Worm (Caenorhabditis elegans) whole organism, L2 larva: ENCODE measurements around the gene srw-68.

ENCODE experiments used
- C34F6.9 ChIP-seq: fragments of 150-350 bp; optimal IDR thresholded peaks from 2 replicates; lab custom pipeline; 2014; ENCODE audit warnings: missing biosample characterization, missing genetic modification characterization
- F13H6.1 ChIP-seq: sonication (generic microtip); optimal IDR thresholded peaks from 2 replicates; lab custom pipeline; 2016; ENCODE audit warnings: missing genetic modification characterization, missing compliant biosample characterization
- R02D3.7 ChIP-seq: fragments of 150-350 bp; optimal IDR thresholded peaks from 2 replicates; lab custom pipeline; 2014; ENCODE audit warnings: missing biosample characterization, missing genetic modification characterization
- ZK546.5 ChIP-seq: sonication (generic microtip); optimal IDR thresholded peaks from 2 replicates; lab custom pipeline; 2017; ENCODE audit warnings: missing biosample characterization, missing genetic modification characterization
- alr-1 ChIP-seq: fragments of 150-350 bp; optimal IDR thresholded peaks from 2 replicates; lab custom pipeline; 2014; ENCODE audit warnings: missing biosample characterization, missing genetic modification characterization
- aly-2 ChIP-seq: fragments of 150-350 bp; optimal IDR thresholded peaks from 2 replicates; lab custom pipeline; 2014; ENCODE audit warnings: missing biosample characterization, missing genetic modification characterization
- blmp-1 ChIP-seq: sonication (generic microtip); optimal IDR thresholded peaks from 2 replicates; lab custom pipeline; 2017; ENCODE audit warnings: missing genetic modification characterization, mild to moderate bottlenecking, missing compliant biosample characterization, antibody characterized with exemption, moderate library complexity; ENCODE audit not compliant: insufficient read depth
- ceh-16 ChIP-seq: fragments of 150-350 bp; optimal IDR thresholded peaks from 2 replicates; lab custom pipeline; 2014; ENCODE audit warnings: missing biosample characterization, missing genetic modification characterization
- ceh-82 ChIP-seq: fragments of 150-350 bp; optimal IDR thresholded peaks from 2 replicates; lab custom pipeline; 2014; ENCODE audit warnings: missing biosample characterization, missing genetic modification characterization
- egl-27 ChIP-seq: sonication (generic microtip); optimal IDR thresholded peaks from 3 replicates; lab custom pipeline; 2017; ENCODE audit warnings: missing biosample characterization, missing genetic modification reagents, missing genetic modification characterization
- elt-1 ChIP-seq: fragments of 150-350 bp; optimal IDR thresholded peaks from 2 replicates; lab custom pipeline; 2014; ENCODE audit warnings: missing biosample characterization, missing genetic modification characterization
- lin-11 ChIP-seq: fragments of 150-350 bp; sonication (generic microtip); optimal IDR thresholded peaks from 2 replicates; lab custom pipeline; 2014; ENCODE audit warnings: missing biosample characterization, missing genetic modification characterization, inconsistent platforms, mixed read lengths
- lin-13 ChIP-seq: fragments of 150-350 bp; optimal IDR thresholded peaks from 2 replicates; lab custom pipeline; 2014; ENCODE audit warnings: missing biosample characterization, missing genetic modification reagents, missing genetic modification characterization
- lsy-2 ChIP-seq, 2 experiments: fragments of 150-350 bp in 1 of 2; sonication (generic microtip) in 1 of 2; optimal IDR thresholded peaks; 2 replicates each; lab custom pipeline; 2014 to 2017; ENCODE audit warnings: missing biosample characterization in 2 of 2, missing genetic modification characterization in 2 of 2
- mbf-1 ChIP-seq: sonication (generic microtip); optimal IDR thresholded peaks from 2 replicates; lab custom pipeline; 2017; ENCODE audit warnings: missing biosample characterization, missing genetic modification characterization
- mdl-1 ChIP-seq, 2 experiments: fragments of 150-350 bp in 1 of 2; sonication (generic microtip) in 1 of 2; optimal IDR thresholded peaks; 2 replicates each; lab custom pipeline; 2017; ENCODE audit warnings: missing biosample characterization in 2 of 2, missing genetic modification characterization in 2 of 2
- nhr-10 ChIP-seq: sonication (generic microtip); optimal IDR thresholded peaks from 2 replicates; lab custom pipeline; 2017; ENCODE audit warnings: missing biosample characterization, missing genetic modification characterization
- nhr-11 ChIP-seq: fragments of 150-350 bp; optimal IDR thresholded peaks from 2 replicates; lab custom pipeline; 2014; ENCODE audit warnings: missing biosample characterization, missing genetic modification characterization
- nhr-12 ChIP-seq: fragments of 150-350 bp; optimal IDR thresholded peaks from 2 replicates; lab custom pipeline; 2014; ENCODE audit warnings: missing biosample characterization, missing genetic modification characterization
- nhr-21 ChIP-seq: fragments of 150-350 bp; optimal IDR thresholded peaks from 2 replicates; lab custom pipeline; 2014; ENCODE audit warnings: missing biosample characterization, missing genetic modification characterization
- nhr-23 ChIP-seq: fragments of 150-350 bp; optimal IDR thresholded peaks from 2 replicates; lab custom pipeline; 2014; ENCODE audit warnings: missing biosample characterization, missing genetic modification reagents, missing genetic modification characterization
- nhr-237 ChIP-seq: fragments of 150-350 bp; optimal IDR thresholded peaks from 2 replicates; lab custom pipeline; 2014; ENCODE audit warnings: missing biosample characterization, missing genetic modification characterization
- nhr-25 ChIP-seq: fragments of 150-350 bp; sonication (generic microtip); optimal IDR thresholded peaks from 3 replicates; lab custom pipeline; 2014; ENCODE audit warnings: missing biosample characterization, missing genetic modification characterization
- peb-1 ChIP-seq: fragments of 150-350 bp; optimal IDR thresholded peaks from 2 replicates; lab custom pipeline; 2014; ENCODE audit warnings: missing biosample characterization, missing genetic modification characterization
- sem-4 ChIP-seq: fragments of 150-350 bp; optimal IDR thresholded peaks from 2 replicates; lab custom pipeline; 2014; ENCODE audit warnings: missing biosample characterization, missing genetic modification reagents, missing genetic modification characterization
- sma-9 ChIP-seq, 2 experiments: fragments of 150-350 bp in 1 of 2; sonication (generic microtip) in 1 of 2; optimal IDR thresholded peaks; 2 replicates each; lab custom pipeline; 2014 to 2016; ENCODE audit warnings: missing genetic modification characterization in 2 of 2, mild to moderate bottlenecking in 1 of 2, missing biosample characterization in 1 of 2, missing compliant biosample characterization in 1 of 2, missing genetic modification reagents in 1 of 2, moderate library complexity in 1 of 2
- unc-39 ChIP-seq: fragments of 150-350 bp; optimal IDR thresholded peaks from 2 replicates; lab custom pipeline; 2014; ENCODE audit warnings: missing biosample characterization, missing genetic modification characterization
- unc-55 ChIP-seq: fragments of 150-350 bp; sonication (generic microtip); optimal IDR thresholded peaks from 3 replicates; lab custom pipeline; 2014; ENCODE audit warnings: missing biosample characterization, missing genetic modification reagents, missing genetic modification characterization
- unc-62 ChIP-seq: fragments of 150-350 bp; optimal IDR thresholded peaks from 2 replicates; lab custom pipeline; 2014; ENCODE audit warnings: missing biosample characterization, missing genetic modification reagents, missing genetic modification characterization
- zag-1 ChIP-seq: fragments of 150-350 bp; optimal IDR thresholded peaks from 2 replicates; lab custom pipeline; 2014; ENCODE audit warnings: missing biosample characterization, missing genetic modification characterization
- ztf-4 ChIP-seq: fragments of 150-350 bp; optimal IDR thresholded peaks from 2 replicates; lab custom pipeline; 2014; ENCODE audit warnings: missing biosample characterization, missing genetic modification characterization

Gene srw-68

ce11 chrV:7413107-7413774, 13.3 kb downstream of the srw-68 start, which contains the start of gene F18E3.11 (continued):
- peak; percentile 85 for TF ChIP-seq nhr-25 (tag; lab: Kevin White, UChicago)
- TF ChIP-seq unc-55 (GFP tag; lab: Kevin White, UChicago): no peak

ce11 chrV:7411695-7412094, 14.8 kb downstream of the srw-68 start, which contains the start of gene str-41:
Gene str-41 (plus strand): TSS chrV:7411995.
- TF ChIP-seq nhr-21 (no peak), sma-9 (GFP tag; optimal IDR thresholded peaks at IDR 0.05; lab: Kevin White, UChicago) (no peak), sma-9 (tag; optimal IDR thresholded peaks at IDR 0.05; lab: Kevin White, UChicago) (no peak), unc-62 (GFP tag; lab: Kevin White, UChicago) (no peak), alr-1 (tag; lab: Kevin White, UChicago) (no peak), elt-1 (tag; lab: Kevin White, UChicago) (no peak), zag-1 (no peak), ztf-4 (no peak), lin-11 (tag; lab: Kevin White, UChicago) (no peak), mdl-1 (tag; optimal IDR thresholded peaks at IDR 0.05; lab: Kevin White, UChicago) (no peak), nhr-237 (tag; lab: Kevin White, UChicago) (no peak), R02D3.7 (tag; lab: Kevin White, UChicago) (no peak)

- TF ChIP-seq R02D3.7 (tag; lab: Kevin White, UChicago): no peak
- no peak for TF ChIP-seq egl-27 (tag; lab: Kevin White, UChicago)
- no peak for TF ChIP-seq nhr-11 (tag; lab: Kevin White, UChicago)
- no peak for TF ChIP-seq lin-11 (tag; lab: Kevin White, UChicago)
- no peak for TF ChIP-seq ceh-16 (tag; lab: Kevin White, UChicago)
- TF ChIP-seq aly-2 (tag; lab: Kevin White, UChicago): no peak
- no peak for TF ChIP-seq mbf-1 (tag; lab: Kevin White, UChicago)
- no peak for TF ChIP-seq nhr-25 (tag; lab: Kevin White, UChicago)
- TF ChIP-seq alr-1 (tag; lab: Kevin White, UChicago): no peak
- no peak for TF ChIP-seq zag-1
- TF ChIP-seq lin-13: no peak
- no peak for TF ChIP-seq unc-62 (GFP tag; lab: Kevin White, UChicago)
Measured at ce11 chrV:7409599-7409998, 16.9 kb downstream of the srw-68 start, which contains the start of gene R13D7.2. Gene R13D7.2 (plus strand): TSS chrV:7409899.

- TF ChIP-seq C34F6.9: no peak
- TF ChIP-seq nhr-237 (tag; lab: Kevin White, UChicago): no peak
- TF ChIP-seq nhr-10 (tag; lab: Kevin White, UChicago): no peak
- TF ChIP-seq ztf-4: no peak
- no peak for TF ChIP-seq ceh-82 (tag; lab: Kevin White, UChicago)
- TF ChIP-seq, all 48 proteins: peak for 0
Measured at ce11 chrV:7408520-7408919, 18.0 kb downstream of the srw-68 start, which contains the start of gene srt-6. Gene srt-6 (minus strand): TSS chrV:7408814.

ce11 chrV:7403501-7403900, 23.0 kb downstream of the srw-68 start:
- no peak for TF ChIP-seq nhr-23
- no peak for TF ChIP-seq egl-27 (tag; lab: Kevin White, UChicago)
- no peak for TF ChIP-seq unc-55 (GFP tag; lab: Kevin White, UChicago)
- TF ChIP-seq ZK546.5 (tag; lab: Kevin White, UChicago): no peak
- TF ChIP-seq blmp-1 (tag; lab: Kevin White, UChicago): no peak
- no peak for TF ChIP-seq nhr-12 (tag; lab: Kevin White, UChicago)
- TF ChIP-seq peb-1: no peak
- no peak for TF ChIP-seq sem-4
- no peak for TF ChIP-seq unc-62 (GFP tag; lab: Kevin White, UChicago)
- TF ChIP-seq nhr-25 (tag; lab: Kevin White, UChicago): no peak
- TF ChIP-seq alr-1 (tag; lab: Kevin White, UChicago): no peak
- TF ChIP-seq unc-39 (tag; lab: Kevin White, UChicago): no peak
- no peak for TF ChIP-seq mbf-1 (tag; lab: Kevin White, UChicago)
- TF ChIP-seq C34F6.9: no peak
- TF ChIP-seq lsy-2 (tag; optimal IDR thresholded peaks at IDR 0.05; lab: Kevin White, UChicago): no peak
- no peak for TF ChIP-seq nhr-10 (tag; lab: Kevin White, UChicago)
- TF ChIP-seq F13H6.1 (tag; lab: Kevin White, UChicago): no peak
- no peak for TF ChIP-seq lin-13
